Worm (Caenorhabditis elegans) whole organism, L3 larva: ENCODE measurements around the gene T13G4.7.

ENCODE experiments used
- egl-5 ChIP-seq: fragments of 150-350 bp; optimal IDR thresholded peaks from 2 replicates; lab custom pipeline; 2017; ENCODE audit warnings: missing biosample characterization, missing genetic modification reagents, missing genetic modification characterization, inconsistent platforms
- fkh-10 ChIP-seq: sonication (generic microtip); optimal IDR thresholded peaks from 2 replicates; lab custom pipeline; 2017; ENCODE audit warnings: missing biosample characterization, missing genetic modification reagents, missing genetic modification characterization
- fos-1 ChIP-seq: fragments of 150-350 bp; optimal IDR thresholded peaks from 2 replicates; lab custom pipeline; 2014; ENCODE audit warnings: missing biosample characterization, missing genetic modification characterization
- jun-1 ChIP-seq: fragments of 150-350 bp; optimal IDR thresholded peaks from 2 replicates; lab custom pipeline; 2014; ENCODE audit warnings: missing biosample characterization, missing genetic modification reagents, missing genetic modification characterization
- lin-15B ChIP-seq: fragments of 150-350 bp; optimal IDR thresholded peaks from 2 replicates; lab custom pipeline; 2014; ENCODE audit warnings: missing biosample characterization, missing genetic modification characterization
- mdl-1 ChIP-seq: fragments of 150-350 bp; optimal IDR thresholded peaks from 2 replicates; lab custom pipeline; 2014; ENCODE audit warnings: missing biosample characterization, missing genetic modification characterization
- nfya-1 ChIP-seq: sonication (generic microtip); optimal IDR thresholded peaks from 2 replicates; lab custom pipeline; 2017; ENCODE audit warnings: missing genetic modification characterization, mild to moderate bottlenecking, missing compliant biosample characterization, antibody characterized with exemption, moderate library complexity; ENCODE audit not compliant: insufficient read depth
- nhr-237 ChIP-seq: fragments of 150-350 bp; optimal IDR thresholded peaks from 2 replicates; lab custom pipeline; 2014; ENCODE audit warnings: missing biosample characterization, missing genetic modification characterization
- nhr-77 ChIP-seq: fragments of 150-350 bp; optimal IDR thresholded peaks from 2 replicates; lab custom pipeline; 2014; ENCODE audit warnings: missing biosample characterization, missing genetic modification characterization
- pha-4 ChIP-seq: fragments of 150-350 bp; optimal IDR thresholded peaks from 2 replicates; lab custom pipeline; 2014; ENCODE audit warnings: missing biosample characterization, missing genetic modification reagents, missing genetic modification characterization
- unc-62 ChIP-seq: fragments of 150-350 bp; sonication (generic microtip); optimal IDR thresholded peaks from 4 replicates; lab custom pipeline; 2014; ENCODE audit warnings: missing biosample characterization, missing genetic modification reagents, missing genetic modification characterization

ce11 chrX:1183258-1183657 is 22.7 kb downstream of the T13G4.7 start:
- TF ChIP-seq nhr-77 (tag; lab: Kevin White, UChicago) (no peak), fkh-10 (no peak), unc-62 (GFP tag; lab: Kevin White, UChicago) (no peak), pha-4 (tag; lab: Kevin White, UChicago) (no peak), lin-15B (tag; lab: Kevin White, UChicago) (no peak), nfya-1 (tag; lab: Kevin White, UChicago) (no peak), jun-1 (no peak), egl-5 (tag; lab: Kevin White, UChicago) (no peak), fos-1 (no peak), nhr-237 (no peak), mdl-1 (tag; lab: Kevin White, UChicago) (no peak)
